Worm (Caenorhabditis elegans) whole organism, early embryonic: ENCODE results near the gene C08F11.1.
"Not testable (repeated sequence)": the region's sequence is repeated elsewhere in the genome, so short reads cannot be mapped to it uniquely, and the experiment has no call there.

Source experiments
- B0310.2 ChIP-seq: sonication (generic microtip); optimal IDR thresholded peaks from 2 replicates; lab custom pipeline; 2016; ENCODE audit warnings: mild to moderate bottlenecking, missing genetic modification characterization, missing compliant biosample characterization
- F13C5.2 ChIP-seq: sonication (generic microtip); optimal IDR thresholded peaks from 2 replicates; lab custom pipeline; 2017; ENCODE audit warnings: mild to moderate bottlenecking, missing genetic modification characterization, inconsistent platforms, missing compliant biosample characterization
- aly-1 ChIP-seq: sonication (generic microtip); optimal IDR thresholded peaks from 2 replicates; lab custom pipeline; 2016; ENCODE audit warnings: missing genetic modification characterization, missing compliant biosample characterization
- ama-1 ChIP-seq: fragments of 150-350 bp; optimal IDR thresholded peaks from 2 replicates; lab custom pipeline; 2014
- ceh-13 ChIP-seq: fragments of 200-800 bp; sonication (Bioruptor generic); optimal IDR thresholded peaks from 2 replicates; lab custom pipeline; 2018; ENCODE audit warnings: mild to moderate bottlenecking, missing genetic modification characterization, missing compliant biosample characterization
- ceh-36 ChIP-seq: sonication (generic microtip); optimal IDR thresholded peaks from 2 replicates; lab custom pipeline; 2016; ENCODE audit warnings: missing genetic modification characterization, inconsistent platforms, missing compliant biosample characterization
- ets-7 ChIP-seq: sonication (generic microtip); optimal IDR thresholded peaks from 2 replicates; lab custom pipeline; 2016; ENCODE audit warnings: missing genotype, missing genetic modification characterization, missing compliant biosample characterization
- flt-1 ChIP-seq: fragments of 200-800 bp; sonication (Bioruptor generic); IDR thresholded peaks from 2 replicates; pipeline ENCODE4 v1.3.6; 2022; ENCODE audit warnings: missing genetic modification characterization, missing compliant biosample characterization
- hmbx-1 ChIP-seq: sonication (generic microtip); optimal IDR thresholded peaks from 2 replicates; lab custom pipeline; 2016; ENCODE audit warnings: mild to moderate bottlenecking, missing genetic modification characterization, missing compliant biosample characterization
- hmg-4 ChIP-seq: fragments of 200-800 bp; sonication (Bioruptor generic); optimal IDR thresholded peaks from 2 replicates; lab custom pipeline; 2018; ENCODE audit warnings: mild to moderate bottlenecking, missing genetic modification characterization, missing compliant biosample characterization
- hnd-1 ChIP-seq: sonication (generic microtip); optimal IDR thresholded peaks from 2 replicates; lab custom pipeline; 2016; ENCODE audit warnings: missing genetic modification characterization, missing compliant biosample characterization
- pes-1 ChIP-seq: fragments of 200-800 bp; sonication (Bioruptor generic); IDR thresholded peaks from 2 replicates; pipeline ENCODE4 v1.3.6; 2022; ENCODE audit warnings: missing genetic modification reagents, missing genetic modification characterization, missing compliant biosample characterization
- scrt-1 ChIP-seq: fragments of 200-800 bp; sonication (Bioruptor generic); IDR thresholded peaks from 2 replicates; pipeline ENCODE4 v1.3.6; 2022; ENCODE audit warnings: missing genetic modification characterization, missing compliant biosample characterization
- sea-1 ChIP-seq: fragments of 200-800 bp; sonication (Bioruptor generic); conservative IDR thresholded peaks from 2 replicates; pipeline ENCODE4 v1.3.6; 2022; ENCODE audit warnings: missing genetic modification characterization, missing compliant biosample characterization
- tbx-11 ChIP-seq: fragments of 200-800 bp; sonication (Bioruptor generic); IDR thresholded peaks from 2 replicates; pipeline ENCODE4 v1.3.6; 2022; ENCODE audit warnings: missing genetic modification characterization, missing compliant biosample characterization
- tbx-37 ChIP-seq: fragments of 200-800 bp; sonication (Bioruptor generic); conservative IDR thresholded peaks from 2 replicates; pipeline ENCODE4 v1.3.6; 2022; ENCODE audit warnings: missing genetic modification reagents, missing genetic modification characterization, missing compliant biosample characterization
- tra-4 ChIP-seq: sonication (generic microtip); optimal IDR thresholded peaks from 2 replicates; lab custom pipeline; 2017; ENCODE audit warnings: missing genetic modification characterization, missing compliant biosample characterization

Gene C08F11.1

ce11 chrIV:13623533-13623932, at the start of gene C08F11.1:
Gene C08F11.1, plus strand, starts transcription at chrIV:13623833.
- no peak for TF ChIP-seq ama-1 (lab: Kevin White, UChicago)
- no peak for TF ChIP-seq hmbx-1 (tag; lab: Kevin White, UChicago)
- TF ChIP-seq aly-1, result no peak
- no peak for TF ChIP-seq tbx-37 (GFP tag; lab: Robert Waterston, UW)
- no peak for TF ChIP-seq hmg-4
- TF ChIP-seq flt-1, result no peak
- TF ChIP-seq hnd-1 (tag; lab: Kevin White, UChicago), result no peak
- TF ChIP-seq ets-7, result no peak
- no peak for TF ChIP-seq ceh-36
- TF ChIP-seq tra-4 (tag; lab: Kevin White, UChicago), result no peak

- no peak for TF ChIP-seq flt-1
Observed at ce11 chrIV:13574733-13575132, 48.9 kb upstream of the C08F11.1 start, which contains the start of gene srd-10. Gene srd-10, plus strand, starts transcription at chrIV:13575033.

ce11 chrIV:13575673-13576072, 48.0 kb upstream of the C08F11.1 start:
- TF ChIP-seq pes-1, result no peak
- TF ChIP-seq hmbx-1 (tag; lab: Kevin White, UChicago), result no peak
- no peak for TF ChIP-seq tbx-37 (GFP tag; lab: Robert Waterston, UW)
- TF ChIP-seq ets-7, result no peak
- TF ChIP-seq aly-1, result no peak
- no peak for TF ChIP-seq scrt-1
- TF ChIP-seq F13C5.2 (tag; lab: Kevin White, UChicago), result no peak
- TF ChIP-seq flt-1, result no peak
- no peak for TF ChIP-seq hnd-1 (tag; lab: Kevin White, UChicago)
- no peak for TF ChIP-seq ceh-13 (GFP tag; lab: Kevin White, UChicago)
- TF ChIP-seq ceh-36, result no peak
- TF ChIP-seq ama-1 (lab: Kevin White, UChicago), result no peak

- TF ChIP-seq hnd-1 (tag; lab: Kevin White, UChicago); ceh-13 (GFP tag; lab: Kevin White, UChicago); sea-1: not testable (repeated sequence)
Observed at ce11 chrIV:13578174-13578573, 45.5 kb upstream of the C08F11.1 start, which contains the start of gene Y45F10B.8. Gene Y45F10B.8, minus strand, starts transcription at chrIV:13578274.

ce11 chrIV:13578953-13579352, 44.7 kb upstream of the C08F11.1 start, which contains the start of gene sru-16:
Gene sru-16, plus strand, starts transcription at chrIV:13579253.
- TF ChIP-seq tbx-11 (GFP tag; lab: Robert Waterston, UW); tra-4 (tag; lab: Kevin White, UChicago); tbx-37 (GFP tag; lab: Robert Waterston, UW): not testable (repeated sequence)

ce11 chrIV:13582909-13583308, 40.7 kb upstream of the C08F11.1 start, which contains the start of gene sru-12:
Gene sru-12, plus strand, starts transcription at chrIV:13583209.
- no peak for TF ChIP-seq hmbx-1 (tag; lab: Kevin White, UChicago)
- no peak for TF ChIP-seq tra-4 (tag; lab: Kevin White, UChicago)
- TF ChIP-seq scrt-1, result no peak
- TF ChIP-seq tbx-11 (GFP tag; lab: Robert Waterston, UW), result no peak
- no peak for TF ChIP-seq B0310.2 (tag; lab: Kevin White, UChicago)
- TF ChIP-seq hmg-4, result no peak
- no peak for TF ChIP-seq ama-1 (lab: Kevin White, UChicago)
- no peak for TF ChIP-seq hnd-1 (tag; lab: Kevin White, UChicago)
- no peak for TF ChIP-seq F13C5.2 (tag; lab: Kevin White, UChicago)
- no peak for TF ChIP-seq tbx-37 (GFP tag; lab: Robert Waterston, UW)
- TF ChIP-seq sea-1, result no peak
- TF ChIP-seq aly-1, result no peak
- TF ChIP-seq ceh-36, result no peak
- no peak for TF ChIP-seq ceh-13 (GFP tag; lab: Kevin White, UChicago)
- no peak for TF ChIP-seq ets-7
- TF ChIP-seq pes-1, result no peak

ce11 chrIV:13584646-13585045, 39.0 kb upstream of the C08F11.1 start, which contains the start of gene sru-11:
Gene sru-11, plus strand, starts transcription at chrIV:13584946.
- TF ChIP-seq tbx-11 (GFP tag; lab: Robert Waterston, UW), result no peak
- no peak for TF ChIP-seq scrt-1
- no peak for TF ChIP-seq pes-1
- no peak for TF ChIP-seq hnd-1 (tag; lab: Kevin White, UChicago)
- TF ChIP-seq tra-4 (tag; lab: Kevin White, UChicago), result no peak
- TF ChIP-seq flt-1, result no peak
- no peak for TF ChIP-seq sea-1

ce11 chrIV:13587175-13587574, 36.5 kb upstream of the C08F11.1 start, which contains the start of gene Y45F10B.12:
Gene Y45F10B.12, plus strand, starts transcription at chrIV:13587475.
- TF ChIP-seq ceh-13 (GFP tag; lab: Kevin White, UChicago), result no peak
- no peak for TF ChIP-seq ets-7
- TF ChIP-seq ama-1 (lab: Kevin White, UChicago), result no peak
- TF ChIP-seq ceh-36, result no peak
- no peak for TF ChIP-seq flt-1
- TF ChIP-seq tbx-37 (GFP tag; lab: Robert Waterston, UW), result no peak
- TF ChIP-seq tbx-11 (GFP tag; lab: Robert Waterston, UW), result no peak
- no peak for TF ChIP-seq hnd-1 (tag; lab: Kevin White, UChicago)
- TF ChIP-seq hmg-4, result no peak
- TF ChIP-seq aly-1, result no peak
- no peak for TF ChIP-seq scrt-1
- TF ChIP-seq hmbx-1 (tag; lab: Kevin White, UChicago), result no peak
- TF ChIP-seq tra-4 (tag; lab: Kevin White, UChicago), result no peak
- no peak for TF ChIP-seq B0310.2 (tag; lab: Kevin White, UChicago)

- TF ChIP-seq ama-1 (lab: Kevin White, UChicago); F13C5.2 (tag; lab: Kevin White, UChicago); hmg-4: not testable (repeated sequence)
Observed at ce11 chrIV:13588544-13589043, 35.0 kb upstream of the C08F11.1 start, which contains the start of gene sru-9. Gene sru-9, plus strand, starts transcription at chrIV:13588993.
